Worm (Caenorhabditis elegans) whole organism, L2 larva: Measurements from ENCODE around the gene hpo-39.
"Not testable (repeated sequence)": the region's sequence is repeated elsewhere in the genome, so short reads cannot be mapped to it uniquely, and the experiment has no call there.

Source experiments
- F13H6.1 ChIP-seq: sonication (generic microtip); optimal IDR thresholded peaks from 2 replicates; lab custom pipeline; 2016; ENCODE audit warnings: missing genetic modification characterization, missing compliant biosample characterization
- aly-2 ChIP-seq: fragments of 150-350 bp; optimal IDR thresholded peaks from 2 replicates; lab custom pipeline; 2014; ENCODE audit warnings: missing biosample characterization, missing genetic modification characterization
- ama-1 ChIP-seq: fragments of 150-350 bp; optimal IDR thresholded peaks from 2 replicates; lab custom pipeline; 2018; ENCODE audit warnings: inconsistent platforms
- blmp-1 ChIP-seq: sonication (generic microtip); optimal IDR thresholded peaks from 2 replicates; lab custom pipeline; 2017; ENCODE audit warnings: missing genetic modification characterization, mild to moderate bottlenecking, missing compliant biosample characterization, antibody characterized with exemption, moderate library complexity; ENCODE audit not compliant: insufficient read depth
- ceh-82 ChIP-seq: fragments of 150-350 bp; optimal IDR thresholded peaks from 2 replicates; lab custom pipeline; 2014; ENCODE audit warnings: missing biosample characterization, missing genetic modification characterization
- egl-27 ChIP-seq: sonication (generic microtip); optimal IDR thresholded peaks from 3 replicates; lab custom pipeline; 2017; ENCODE audit warnings: missing biosample characterization, missing genetic modification reagents, missing genetic modification characterization
- elt-3 ChIP-seq: sonication (generic microtip); optimal IDR thresholded peaks from 2 replicates; lab custom pipeline; 2017; ENCODE audit warnings: missing biosample characterization, missing genetic modification characterization
- fos-1 ChIP-seq: fragments of 150-350 bp; optimal IDR thresholded peaks from 2 replicates; lab custom pipeline; 2014; ENCODE audit warnings: missing biosample characterization, missing genetic modification characterization
- sma-9 ChIP-seq, 2 experiments: fragments of 150-350 bp in 1 of 2; sonication (generic microtip) in 1 of 2; optimal IDR thresholded peaks; 2 replicates each; lab custom pipeline; 2014 to 2016; ENCODE audit warnings: missing genetic modification characterization in 2 of 2, mild to moderate bottlenecking in 1 of 2, missing biosample characterization in 1 of 2, missing compliant biosample characterization in 1 of 2, missing genetic modification reagents in 1 of 2, moderate library complexity in 1 of 2
- unc-39 ChIP-seq: fragments of 150-350 bp; optimal IDR thresholded peaks from 2 replicates; lab custom pipeline; 2014; ENCODE audit warnings: missing biosample characterization, missing genetic modification characterization
- ztf-11 ChIP-seq: sonication (generic microtip); optimal IDR thresholded peaks from 2 replicates; lab custom pipeline; 2017; ENCODE audit warnings: missing biosample characterization, missing genetic modification characterization

DNA sequence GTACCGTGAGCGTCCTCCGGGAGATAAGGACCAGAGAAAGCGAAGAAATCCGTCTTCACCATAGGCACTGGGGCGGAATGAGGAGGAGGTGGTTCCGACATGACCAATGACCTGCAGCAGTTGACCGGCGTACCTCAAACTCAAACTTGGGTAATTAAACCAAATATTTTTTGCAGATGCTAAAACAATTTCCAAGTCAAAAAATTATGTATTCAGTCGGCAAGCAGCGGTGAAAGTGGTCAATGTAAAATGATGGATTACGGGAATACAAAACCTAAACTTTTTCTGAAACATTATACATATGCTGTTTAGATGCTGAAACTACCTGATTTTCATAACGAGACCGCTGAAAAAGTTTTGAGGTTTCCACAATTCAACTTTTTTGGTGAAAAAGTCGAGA, at the start of gene hpo-39:
- not testable (repeated sequence) for TF ChIP-seq unc-39; ama-1 (lab: Kevin White, UChicago); fos-1 (tag; lab: Kevin White, UChicago); aly-2 (tag; lab: Kevin White, UChicago); ceh-82; elt-3 (tag; lab: Kevin White, UChicago); blmp-1 (tag; lab: Kevin White, UChicago); egl-27 (tag; lab: Kevin White, UChicago); ztf-11 (tag; lab: Kevin White, UChicago); F13H6.1; sma-9 (GFP tag; optimal IDR thresholded peaks at IDR 0.05; lab: Kevin White, UChicago); sma-9 (tag; optimal IDR thresholded peaks at IDR 0.05; lab: Kevin White, UChicago)
